Worm (Caenorhabditis elegans): ENCODE data around the gene fubl-1.
A peak's percentile ranks its signal among the peaks of the same experiment; 100 is the strongest.

fubl-1 gene

ce11 chrV:10204863-10205338, 33.8 kb downstream of the fubl-1 start, which contains the start of the genes ZK856.19 and ZK856.11 (continued):
- TF ChIP-seq nhr-179 (tag; optimal IDR thresholded peaks at IDR 0.05) (no peak), attf-6 (GFP tag; IDR thresholded peaks at IDR 0.05) (no peak), F37B4.10 (GFP tag; IDR thresholded peaks at IDR 0.05) (no peak), snpc-1.1 (tag; optimal IDR thresholded peaks at IDR 0.05; ENCODE audit: insufficient read depth) (no peak), ccch-3 (GFP tag; optimal IDR thresholded peaks at IDR 0.05) (no peak), B0019.2 (GFP tag; conservative IDR thresholded peaks at IDR 0.05) (no peak), hmg-1.2 (GFP tag; IDR thresholded peaks at IDR 0.05) (peak; percentile 32; the same call in 1 of the 2 replicates), nhr-120 (GFP tag; IDR thresholded peaks at IDR 0.05) (no peak), die-1 (tag; optimal IDR thresholded peaks at IDR 0.05) (no peak), efl-1 (GFP tag; optimal IDR thresholded peaks at IDR 0.05) (no peak), unc-62 (GFP tag; optimal IDR thresholded peaks at IDR 0.05) (no peak), F57C9.4 (tag; optimal IDR thresholded peaks at IDR 0.05) (no peak), bed-1 (GFP tag; IDR thresholded peaks at IDR 0.05) (no peak), lin-54 (GFP tag; optimal IDR thresholded peaks at IDR 0.05) (peak; percentile 58), mcd-1 (GFP tag; IDR thresholded peaks at IDR 0.05) (peak; percentile 39; the same call in 1 of the 2 replicates), cebp-2 (GFP tag; IDR thresholded peaks at IDR 0.05) (no peak), zfh-2 (GFP tag; conservative IDR thresholded peaks at IDR 0.05) (no peak), pha-4 (tag; optimal IDR thresholded peaks at IDR 0.05) (no peak), mxl-1 (tag; optimal IDR thresholded peaks at IDR 0.05) (no peak), hmg-20 (GFP tag; IDR thresholded peaks at IDR 0.05) (no peak), mel-28 (tag; optimal IDR thresholded peaks at IDR 0.05; ENCODE audit: borderline replicate concordance) (no peak), ztf-18 (tag; optimal IDR thresholded peaks at IDR 0.05) (peak; percentile 93), egrh-3 (GFP tag; IDR thresholded peaks at IDR 0.05) (no peak), snpc-4 (GFP tag; optimal IDR thresholded peaks at IDR 0.05) (no peak), snpc-4 (tag; optimal IDR thresholded peaks at IDR 0.05) (peak in 2 of 4 experiments; percentile 35 to 49), attf-3 (GFP tag; conservative IDR thresholded peaks at IDR 0.05) (no peak), gei-17 (GFP tag; optimal IDR thresholded peaks at IDR 0.05) (no peak), lin-35 (GFP tag; optimal IDR thresholded peaks at IDR 0.05) (peak in 1 of 3 experiments; percentile 55), nfya-1 (tag; optimal IDR thresholded peaks at IDR 0.05; ENCODE audit: borderline replicate concordance, insufficient read depth) (no peak), lag-1 (GFP tag; IDR thresholded peaks at IDR 0.05) (no peak), B0336.3 (GFP tag; IDR thresholded peaks at IDR 0.05) (0 out of 2 replicates have a peak, but pooled peaks have one; percentile 49), ztf-3 (GFP tag; optimal IDR thresholded peaks at IDR 0.05) (no peak), madf-8 (GFP tag; conservative IDR thresholded peaks at IDR 0.05) (no peak), tbp1 (GFP tag; optimal IDR thresholded peaks at IDR 0.05) (peak; percentile 44), F23B12.7 (tag; optimal IDR thresholded peaks at IDR 0.05; ENCODE audit: insufficient read depth) (peak; percentile 45), madf-10 (tag; optimal IDR thresholded peaks at IDR 0.05) (peak; percentile 29), ztf-25 (GFP tag; IDR thresholded peaks at IDR 0.05) (no peak), cebp-1 (GFP tag; IDR thresholded peaks at IDR 0.05) (no peak), cebp-1 (tag; optimal IDR thresholded peaks at IDR 0.05) (peak; percentile 54), nhr-90 (tag; optimal IDR thresholded peaks at IDR 0.05) (no peak), lir-1 (GFP tag; conservative IDR thresholded peaks at IDR 0.05) (no peak), C17E4.6 (GFP tag; IDR thresholded peaks at IDR 0.05) (no peak), F10E7.11 (tag; optimal IDR thresholded peaks at IDR 0.05) (no peak), repo-1 (tag; optimal IDR thresholded peaks at IDR 0.05) (no peak), bed-2 (GFP tag; IDR thresholded peaks at IDR 0.05) (no peak), ekl-4 (GFP tag; IDR thresholded peaks at IDR 0.05) (no peak), snpc-3.4 (tag; optimal IDR thresholded peaks at IDR 0.05) (peak; percentile 41), zim-3 (tag; optimal IDR thresholded peaks at IDR 0.05) (no peak), sptf-2 (GFP tag; optimal IDR thresholded peaks at IDR 0.05) (no peak)
